Worm (Caenorhabditis elegans) whole organism, L2 larva: Measurements from ENCODE around the gene K08H2.3.

Experiments
- ama-1 ChIP-seq: fragments of 150-350 bp; optimal IDR thresholded peaks from 2 replicates; lab custom pipeline; 2018; ENCODE audit warnings: inconsistent platforms
- ztf-11 ChIP-seq: sonication (generic microtip); optimal IDR thresholded peaks from 2 replicates; lab custom pipeline; 2017; ENCODE audit warnings: missing biosample characterization, missing genetic modification characterization

DNA sequence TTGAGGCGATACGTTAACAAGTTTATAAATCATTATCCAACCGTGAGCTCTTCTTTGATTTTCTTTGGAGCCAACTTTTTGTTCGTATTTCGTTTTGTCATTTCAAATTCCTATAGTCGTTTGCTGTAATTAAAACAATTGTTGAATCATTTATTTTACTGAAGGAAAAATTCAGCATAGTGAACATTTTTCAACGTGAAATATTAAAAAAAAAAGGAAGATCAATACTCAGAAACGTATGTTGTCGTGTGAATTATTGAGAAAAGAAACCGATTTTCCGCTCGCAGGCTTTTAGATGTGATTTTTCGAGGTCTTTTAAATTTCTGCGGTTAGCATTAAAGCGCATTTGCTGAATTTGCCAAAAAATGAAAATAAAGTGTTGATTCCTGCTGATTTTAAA is 41.7 kb downstream of the K08H2.3 start, which contains the start of gene phf-33:
- TF ChIP-seq ztf-11 (no peak), ama-1 (lab: Kevin White, UChicago) (no peak)
